Fruit fly (Drosophila melanogaster) whole organism, pupa: ENCODE results near the gene subdued.
A peak's percentile ranks its signal among the peaks of the same experiment; 100 is the strongest.

ENCODE experiments used
- CG10348 ChIP-seq: fragments of 200-800 bp; sonication (Bioruptor generic); IDR thresholded peaks from 2 replicates; pipeline ENCODE4 v1.3.6; 2022; ENCODE audit warnings: missing biosample characterization, missing genetic modification characterization
- CG12605 ChIP-seq: fragments of 200-800 bp; sonication (Bioruptor generic); IDR thresholded peaks from 2 replicates; pipeline ENCODE4 v1.3.6; 2022; ENCODE audit warnings: missing biosample characterization, missing genetic modification characterization
- CG13204 ChIP-seq: fragments of 200-800 bp; sonication (Bioruptor generic); optimal IDR thresholded peaks from 2 replicates; lab custom pipeline; 2018; ENCODE audit warnings: missing biosample characterization, mild to moderate bottlenecking, missing genetic modification characterization, moderate library complexity
- CG14655 ChIP-seq: fragments of 200-800 bp; sonication (Bioruptor generic); optimal IDR thresholded peaks from 3 replicates; lab custom pipeline; 2017; ENCODE audit warnings: mild to moderate bottlenecking, missing biosample characterization, missing genetic modification reagents, missing genetic modification characterization
- CG15710 ChIP-seq: fragments of 200-800 bp; sonication (Bioruptor generic); optimal IDR thresholded peaks from 2 replicates; lab custom pipeline; 2018; ENCODE audit warnings: missing biosample characterization, mild to moderate bottlenecking, missing genetic modification characterization, moderate library complexity
- CG17806 ChIP-seq: fragments of 200-800 bp; sonication (Bioruptor generic); optimal IDR thresholded peaks from 2 replicates; lab custom pipeline; 2018; ENCODE audit warnings: missing biosample characterization, mild to moderate bottlenecking, missing genetic modification characterization, moderate library complexity
- CG32121 ChIP-seq: fragments of 200-800 bp; sonication (Bioruptor generic); IDR thresholded peaks from 2 replicates; pipeline ENCODE4 v1.3.6; 2022; ENCODE audit warnings: missing biosample characterization, missing genetic modification characterization
- CG34367 ChIP-seq: fragments of 200-800 bp; sonication (Bioruptor generic); optimal IDR thresholded peaks from 2 replicates; lab custom pipeline; 2018; ENCODE audit warnings: missing biosample characterization, mild to moderate bottlenecking, missing genetic modification characterization
- CG4496 ChIP-seq: fragments of 200-800 bp; sonication (Bioruptor generic); IDR thresholded peaks from 3 replicates; pipeline ENCODE4 v1.3.6; 2022; ENCODE audit warnings: missing biosample characterization, missing genetic modification characterization
- CG8159 ChIP-seq: fragments of 200-800 bp; sonication (Bioruptor generic); optimal IDR thresholded peaks from 3 replicates; lab custom pipeline; 2018; ENCODE audit warnings: missing biosample characterization, mild to moderate bottlenecking, missing genetic modification characterization, moderate library complexity
- CG8301 ChIP-seq: fragments of 200-800 bp; sonication (Bioruptor generic); optimal IDR thresholded peaks from 2 replicates; lab custom pipeline; 2018; ENCODE audit warnings: missing biosample characterization, mild to moderate bottlenecking, missing genetic modification characterization
- CG9948 ChIP-seq: fragments of 200-800 bp; sonication (Bioruptor generic); optimal IDR thresholded peaks from 2 replicates; lab custom pipeline; 2018; ENCODE audit warnings: missing biosample characterization, mild to moderate bottlenecking, missing genetic modification characterization, moderate library complexity
- D1 ChIP-seq: fragments of 200-800 bp; sonication (Bioruptor generic); optimal IDR thresholded peaks from 2 replicates; lab custom pipeline; 2018; ENCODE audit warnings: missing biosample characterization, mild to moderate bottlenecking, missing genetic modification characterization, moderate library complexity
- EcR ChIP-seq: fragments of 200-800 bp; sonication (Bioruptor generic); optimal IDR thresholded peaks from 3 replicates; lab custom pipeline; 2019; ENCODE audit warnings: missing biosample characterization, missing genetic modification characterization, mild to moderate bottlenecking, moderate library complexity, missing genetic modification reagents
- Ets98B ChIP-seq: fragments of 200-800 bp; sonication (Bioruptor generic); IDR thresholded peaks from 2 replicates; pipeline ENCODE4 v1.3.6; 2022; ENCODE audit warnings: missing biosample characterization, missing genetic modification characterization
- Pif1A ChIP-seq: fragments of 200-800 bp; sonication (Bioruptor generic); optimal IDR thresholded peaks from 3 replicates; lab custom pipeline; 2016; ENCODE audit warnings: missing biosample characterization, missing genetic modification characterization
- Pif1B ChIP-seq: fragments of 200-800 bp; sonication (Bioruptor generic); optimal IDR thresholded peaks from 3 replicates; lab custom pipeline; 2016; ENCODE audit warnings: missing biosample characterization, missing genetic modification characterization
- Snoo ChIP-seq: fragments of 200-800 bp; sonication (Bioruptor generic); optimal IDR thresholded peaks from 3 replicates; lab custom pipeline; 2017; ENCODE audit warnings: missing biosample characterization, mild to moderate bottlenecking, missing genetic modification characterization, inconsistent platforms
- fd96Ca ChIP-seq: fragments of 200-800 bp; sonication (Bioruptor generic); IDR thresholded peaks from 3 replicates; pipeline ENCODE4 v1.3.6; 2022; ENCODE audit warnings: missing biosample characterization, missing genetic modification characterization
- gl ChIP-seq: fragments of 200-800 bp; sonication (Bioruptor generic); optimal IDR thresholded peaks from 2 replicates; lab custom pipeline; 2018; ENCODE audit warnings: missing biosample characterization, mild to moderate bottlenecking, missing genetic modification characterization
- rn ChIP-seq: fragments of 200-800 bp; sonication (Bioruptor generic); IDR thresholded peaks from 2 replicates; pipeline ENCODE4 v1.3.6; 2022; ENCODE audit warnings: missing biosample characterization, missing genetic modification characterization

Gene subdued

DNA sequence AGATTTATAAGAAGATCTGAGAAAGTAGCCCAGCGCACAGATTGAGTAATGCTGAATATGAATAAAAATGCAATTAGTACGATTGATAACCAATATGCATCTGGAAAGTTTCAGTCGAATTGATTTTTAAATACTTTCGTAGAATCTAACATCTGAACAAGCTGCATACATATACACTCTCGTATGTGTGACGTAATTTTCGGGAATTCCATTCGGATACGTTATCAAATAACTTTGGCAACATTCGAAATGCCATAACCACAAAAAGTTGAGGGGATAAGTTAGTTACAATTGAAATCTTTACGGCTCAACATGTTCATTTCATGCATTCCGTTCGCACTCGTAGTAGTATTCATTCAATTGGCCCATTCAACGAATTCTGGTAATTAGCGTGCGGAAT lies 8.2 kb upstream of the subdued start, which contains the start of gene CG31219:
TSS of gene CG31219 (plus strand) at position 301 of the 400 bp plus-strand sequence.
- TF ChIP-seq D1 (no peak), EcR (GFP tag; lab: Kevin White, UChicago) (no peak), Pif1A (no peak), fd96Ca (GFP tag; lab: Robert Waterston, UW) (no peak), Snoo (tag; lab: Kevin White, UChicago) (no peak), gl (no peak), CG17806 (tag; lab: Kevin White, UChicago) (no peak), CG32121 (GFP tag; lab: Robert Waterston, UW) (no peak), rn (GFP tag; lab: Robert Waterston, UW) (no peak), CG34367 (no peak), CG9948 (tag; lab: Kevin White, UChicago) (no peak), Pif1B (GFP tag; lab: Kevin White, UChicago) (no peak), CG15710 (tag; lab: Kevin White, UChicago) (no peak)

DNA sequence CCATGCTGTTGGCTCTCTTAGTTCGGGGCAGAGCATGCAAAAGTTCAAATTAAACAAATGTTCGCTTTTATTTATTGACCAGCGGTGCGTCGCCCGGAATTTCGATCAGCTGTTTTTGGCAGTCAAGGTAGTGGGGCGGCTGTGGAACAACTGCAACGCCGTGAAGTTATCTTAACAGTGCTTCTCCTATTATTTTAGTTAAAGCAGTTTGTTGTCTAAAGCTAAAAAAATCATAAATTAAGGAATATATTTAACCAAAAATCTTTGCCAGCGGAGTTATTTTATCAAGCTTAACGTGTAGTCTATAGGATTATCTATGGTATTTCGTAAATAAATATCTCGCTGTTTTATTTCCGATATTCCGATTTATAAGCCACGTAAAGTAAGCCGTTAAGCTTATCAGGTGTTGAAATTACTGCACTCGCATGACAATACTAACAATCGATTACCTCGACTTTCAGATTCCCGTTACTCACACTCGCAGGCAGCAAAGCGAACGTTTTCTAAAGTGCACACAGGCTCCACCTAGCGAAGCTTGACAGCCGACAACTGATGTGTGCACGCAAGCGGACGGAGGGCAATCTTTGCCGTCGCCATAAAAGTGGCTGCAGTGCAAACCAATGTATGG lies 5.9 kb upstream of the subdued start, which contains the start of the genes CG6195 and CG31220:
TSS of gene CG6195 (minus strand) at position 122 of the 628 bp plus-strand sequence.
TSS of gene CG31220 (plus strand) at position 199 of the 628 bp plus-strand sequence.
- no peak for TF ChIP-seq Pif1A
- TF ChIP-seq CG4496 (GFP tag; lab: Robert Waterston, UW) = peak; percentile 31; the same call in 1 of the 3 replicates
- no peak for TF ChIP-seq EcR (GFP tag; lab: Kevin White, UChicago)
- TF ChIP-seq CG10348 (GFP tag; lab: Robert Waterston, UW) = no peak
- TF ChIP-seq fd96Ca (GFP tag; lab: Robert Waterston, UW) = no peak
- no peak for TF ChIP-seq Pif1B (GFP tag; lab: Kevin White, UChicago)
- TF ChIP-seq CG8301 (tag; lab: Kevin White, UChicago) = no peak

DNA sequence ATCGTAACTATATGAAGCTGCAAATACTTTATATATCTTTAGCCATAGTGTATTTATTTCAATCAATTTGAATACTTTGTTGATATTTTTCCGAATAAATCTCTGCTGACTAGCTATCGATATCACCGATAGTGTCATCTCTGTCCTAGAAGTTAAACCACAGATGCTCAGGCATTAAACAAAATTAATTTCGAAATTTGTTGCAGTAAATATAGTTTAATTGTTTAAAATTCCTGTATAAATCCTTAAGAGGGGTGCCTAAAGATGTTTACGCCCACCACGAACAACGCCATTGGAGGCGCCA lies 2.3 kb upstream of the subdued start, which contains the start of gene Nup58:
TSS of gene Nup58 (plus strand) at position 126 of the 304 bp plus-strand sequence.
- TF ChIP-seq D1 = no peak
- no peak for TF ChIP-seq CG10348 (GFP tag; lab: Robert Waterston, UW)
- TF ChIP-seq CG8159 (tag; lab: Kevin White, UChicago) = no peak
- no peak for TF ChIP-seq EcR (GFP tag; lab: Kevin White, UChicago)
- no peak for TF ChIP-seq CG15710 (tag; lab: Kevin White, UChicago)
- TF ChIP-seq CG14655 (GFP tag; lab: Kevin White, UChicago) = no peak
- TF ChIP-seq gl = no peak
- no peak for TF ChIP-seq CG4496 (GFP tag; lab: Robert Waterston, UW)
- no peak for TF ChIP-seq Pif1B (GFP tag; lab: Kevin White, UChicago)
- TF ChIP-seq CG9948 (tag; lab: Kevin White, UChicago) = no peak
- no peak for TF ChIP-seq CG17806 (tag; lab: Kevin White, UChicago)
- no peak for TF ChIP-seq rn (GFP tag; lab: Robert Waterston, UW)
- no peak for TF ChIP-seq Pif1A

DNA sequence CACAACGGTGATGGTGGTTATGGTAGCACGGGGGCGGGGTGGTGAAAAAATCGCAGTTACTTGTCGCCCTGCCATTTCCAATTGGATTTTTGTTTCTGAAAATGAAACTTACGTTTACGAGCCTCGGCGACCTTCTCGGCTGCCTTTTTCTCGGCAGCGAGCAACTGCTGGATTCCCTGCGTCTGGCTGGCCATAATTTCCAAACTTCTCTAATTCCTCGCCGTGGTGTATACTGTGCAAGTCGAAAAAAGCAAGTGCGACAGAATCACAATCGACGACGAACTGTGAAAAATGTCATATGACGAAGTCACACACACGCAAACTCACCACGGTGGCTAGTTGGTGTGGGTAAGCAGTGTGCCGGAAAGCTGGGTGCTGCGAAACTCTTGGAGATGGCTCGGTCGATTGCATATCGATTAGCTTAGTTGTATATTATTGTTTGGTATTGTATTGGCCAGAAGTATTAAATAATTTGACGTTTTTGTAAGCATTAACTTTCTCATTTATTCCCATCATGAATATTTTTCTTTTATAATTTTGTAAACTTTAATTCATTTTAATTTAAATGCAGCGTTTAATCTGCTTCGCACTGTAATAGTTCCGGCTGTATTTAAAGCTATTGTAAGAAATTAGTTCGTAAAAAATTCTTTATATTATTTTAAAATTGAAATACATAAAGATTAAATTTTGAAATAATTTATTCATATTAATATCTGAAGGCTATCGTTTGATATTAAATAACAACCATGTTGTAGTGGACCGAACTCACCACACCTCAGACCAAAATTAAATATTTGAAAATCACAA lies 1.8 kb upstream of the subdued start, which contains the start of gene Vha13:
TSS of gene Vha13 (minus strand) at position 293 of the 807 bp plus-strand sequence.
- TF ChIP-seq CG8159 (tag; lab: Kevin White, UChicago) (peak; percentile 29), CG17806 (tag; lab: Kevin White, UChicago) (no peak), fd96Ca (GFP tag; lab: Robert Waterston, UW) (peak; percentile 51; the same call in 2 of the 3 replicates), Ets98B (GFP tag; lab: Robert Waterston, UW) (peak; percentile 28; the same call in 1 of the 2 replicates), CG4496 (GFP tag; lab: Robert Waterston, UW) (peak; percentile 67; the same call in 2 of the 3 replicates), CG34367 (no peak), CG14655 (GFP tag; lab: Kevin White, UChicago) (no peak), CG9948 (tag; lab: Kevin White, UChicago) (no peak), CG13204 (GFP tag; lab: Kevin White, UChicago) (no peak), CG12605 (GFP tag; lab: Robert Waterston, UW) (no peak), CG8301 (tag; lab: Kevin White, UChicago) (peak; percentile 14), gl (peak; percentile 37), D1 (no peak), CG32121 (GFP tag; lab: Robert Waterston, UW) (peak; percentile 41; the same call in 1 of the 2 replicates), CG15710 (tag; lab: Kevin White, UChicago) (no peak), Pif1B (GFP tag; lab: Kevin White, UChicago) (peak; percentile 9), CG10348 (GFP tag; lab: Robert Waterston, UW) (no peak), EcR (GFP tag; lab: Kevin White, UChicago) (peak; percentile 65), rn (GFP tag; lab: Robert Waterston, UW) (no peak)

DNA sequence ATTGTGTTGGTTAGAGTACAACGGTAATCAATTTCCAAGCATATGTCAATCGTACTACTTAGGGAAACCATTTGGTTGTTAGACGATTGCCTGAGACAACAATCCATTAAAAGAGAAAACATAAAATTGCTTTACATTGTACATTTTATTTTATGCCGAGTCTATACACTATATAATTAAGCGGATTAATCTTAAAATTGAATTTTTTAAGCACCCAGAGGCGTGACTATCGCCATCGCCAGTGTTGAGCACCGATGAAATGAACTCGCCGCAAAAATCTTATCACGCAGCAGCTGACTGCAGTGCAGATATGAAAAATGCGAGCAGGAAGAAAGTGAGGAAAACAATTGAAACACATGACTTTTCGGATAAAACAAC lies 360 bp upstream of the subdued start:
- 0 out of 3 replicates have a peak, but pooled peaks have one; percentile 23 for TF ChIP-seq CG4496 (GFP tag; lab: Robert Waterston, UW)
- peak; percentile 20; the same call in 1 of the 2 replicates for TF ChIP-seq Ets98B (GFP tag; lab: Robert Waterston, UW)
- TF ChIP-seq CG10348 (GFP tag; lab: Robert Waterston, UW) = no peak
